Fruit fly (Drosophila melanogaster) whole organism, embryonic: Measurements from ENCODE around the gene CG13912.

Source experiments
- CG13424 ChIP-seq: fragments of 200-800 bp; sonication (Bioruptor generic); optimal IDR thresholded peaks from 2 replicates; lab custom pipeline; 2019; ENCODE audit warnings: missing biosample characterization, mild to moderate bottlenecking, missing genetic modification characterization, moderate library complexity
- CG13894 ChIP-seq: fragments of 200-800 bp; sonication (Bioruptor generic); optimal IDR thresholded peaks from 3 replicates; lab custom pipeline; 2018; ENCODE audit warnings: missing biosample characterization, mild to moderate bottlenecking, missing genetic modification characterization, moderate library complexity
- CG18476 ChIP-seq: fragments of 200-800 bp; sonication (Bioruptor generic); optimal IDR thresholded peaks from 2 replicates; lab custom pipeline; 2016; ENCODE audit warnings: missing biosample characterization, mild to moderate bottlenecking, missing genetic modification characterization
- CG3065 ChIP-seq: fragments of 200-800 bp; sonication (Bioruptor generic); optimal IDR thresholded peaks from 2 replicates; lab custom pipeline; 2016; ENCODE audit warnings: missing biosample characterization, missing genetic modification characterization
- CG6254 ChIP-seq: fragments of 200-800 bp; sonication (Bioruptor generic); optimal IDR thresholded peaks from 3 replicates; lab custom pipeline; 2017; ENCODE audit warnings: mild to moderate bottlenecking, missing biosample characterization, missing genetic modification reagents, missing genetic modification characterization
- CG6654 ChIP-seq: fragments of 200-800 bp; sonication (Bioruptor generic); optimal IDR thresholded peaks from 2 replicates; lab custom pipeline; 2017; ENCODE audit warnings: missing biosample characterization, mild to moderate bottlenecking, missing genetic modification characterization
- HLHmδ ChIP-seq: fragments of 200-800 bp; sonication (Bioruptor generic); optimal IDR thresholded peaks from 2 replicates; lab custom pipeline; 2018; ENCODE audit warnings: missing biosample characterization, mild to moderate bottlenecking, missing genetic modification characterization, moderate library complexity
- NC2α ChIP-seq: fragments of 200-800 bp; sonication (Bioruptor generic); optimal IDR thresholded peaks from 2 replicates; lab custom pipeline; 2016; ENCODE audit warnings: missing biosample characterization, missing genetic modification characterization
- al ChIP-seq: fragments of 200-800 bp; sonication (Bioruptor generic); IDR thresholded peaks from 2 replicates; pipeline ENCODE4 v1.3.6; 2022; ENCODE audit warnings: missing biosample characterization, missing genetic modification characterization
- crol ChIP-seq: fragments of 200-800 bp; sonication (Bioruptor generic); IDR thresholded peaks from 2 replicates; pipeline ENCODE4 v1.3.6; 2022; ENCODE audit warnings: missing biosample characterization, missing genetic modification characterization
- dm ChIP-seq: fragments of 200-800 bp; sonication (Bioruptor generic); optimal IDR thresholded peaks from 3 replicates; lab custom pipeline; 2016; ENCODE audit warnings: missing biosample characterization, missing genetic modification characterization
- ranshi ChIP-seq: fragments of 200-800 bp; sonication (Bioruptor generic); IDR thresholded peaks from 2 replicates; pipeline ENCODE4 v1.3.6; 2022; ENCODE audit warnings: missing biosample characterization, missing genetic modification characterization
- sr ChIP-seq: fragments of 200-800 bp; sonication (Bioruptor generic); IDR thresholded peaks from 3 replicates; pipeline ENCODE4 v1.3.6; 2022; ENCODE audit warnings: missing biosample characterization, missing genetic modification characterization

DNA sequence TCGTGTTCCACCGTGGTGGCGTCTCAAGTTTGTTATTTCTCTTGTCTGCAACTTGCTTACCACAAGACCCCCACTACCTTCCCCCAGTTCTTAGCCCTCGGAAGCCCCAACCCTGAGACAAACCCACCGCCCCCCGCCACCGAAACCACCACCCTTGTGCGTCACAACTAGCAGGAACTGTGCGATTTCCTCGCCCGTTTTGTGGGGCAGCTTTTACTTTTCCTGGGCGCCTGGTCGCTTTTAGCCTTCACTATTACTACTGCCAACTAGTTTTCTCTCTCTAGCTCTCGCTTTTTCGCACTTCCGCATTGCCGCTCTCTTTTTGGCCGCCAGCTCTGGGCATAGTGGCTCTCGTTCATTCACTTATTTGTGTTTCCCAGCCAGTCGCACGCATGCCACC, 42.9 kb upstream of the CG13912 start:
- TF ChIP-seq CG18476 (GFP tag; lab: Kevin White, UChicago) (no peak), CG3065 (GFP tag; lab: Kevin White, UChicago) (no peak), NC2α (no peak), crol (GFP tag; lab: Robert Waterston, UW) (no peak), CG13894 (tag; lab: Kevin White, UChicago) (no peak), CG6254 (GFP tag; lab: Kevin White, UChicago) (no peak), CG6654 (no peak), CG13424 (tag; lab: Kevin White, UChicago) (no peak), dm (GFP tag; lab: Kevin White, UChicago) (no peak), ranshi (no peak), al (GFP tag; lab: Robert Waterston, UW) (no peak), HLHmδ (GFP tag; lab: Kevin White, UChicago) (no peak), sr (GFP tag; lab: Robert Waterston, UW) (no peak)
